Fruit fly (Drosophila melanogaster): ENCODE results near the gene CG2201.

CG2201 gene

dm6 chr2L:21572351-21573225, 51.3 kb downstream of the CG2201 start (continued):
- TF ChIP-seq CG2199 (GFP tag; IDR thresholded peaks at IDR 0.05) (0 out of 3 replicates have a peak, but pooled peaks have one; percentile 42), CG14050 (GFP tag; IDR thresholded peaks at IDR 0.05) (peak; percentile 20; the same call in 1 of the 3 replicates), CG14014 (GFP tag; IDR thresholded peaks at IDR 0.05) (peak; percentile 33; the same call in 1 of the 2 replicates)

Data from whole organism, embryonic.